Fruit fly (Drosophila melanogaster): Measurements from ENCODE around the gene CG14933.

DNA sequence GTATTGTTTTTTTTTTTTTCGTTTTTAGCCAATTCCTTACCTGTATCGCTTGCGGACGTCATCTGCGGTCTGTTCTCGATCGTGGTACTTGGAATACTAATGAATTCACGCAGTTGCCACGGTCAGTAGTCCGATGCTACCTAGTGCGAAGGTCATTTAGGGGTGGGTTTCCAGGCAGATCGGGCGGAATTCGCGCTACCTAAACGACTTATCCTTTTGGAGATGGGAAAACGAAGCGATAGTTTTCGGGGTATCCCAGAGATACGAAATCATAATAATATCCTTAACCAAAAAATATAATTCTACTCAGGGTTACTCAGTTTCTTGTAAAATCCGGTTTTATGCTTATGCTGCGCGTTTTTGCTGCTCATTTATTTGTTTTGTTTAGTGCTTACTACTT lies 48.6 kb upstream of the CG14933 start, which contains the start of gene CG14937:
- no peak for TF ChIP-seq CG11294 (GFP tag; IDR thresholded peaks at IDR 0.05)
- TF ChIP-seq CG8319 (GFP tag; optimal IDR thresholded peaks at IDR 0.05) = no peak
- no peak for TF ChIP-seq esn (GFP tag; optimal IDR thresholded peaks at IDR 0.05)
- no peak for TF ChIP-seq Blimp-1 (GFP tag; optimal IDR thresholded peaks at IDR 0.05)
- TF ChIP-seq OdsH (GFP tag; optimal IDR thresholded peaks at IDR 0.05) = no peak
- no peak for TF ChIP-seq Hr4 (GFP tag; optimal IDR thresholded peaks at IDR 0.05)
